ENCODE assay signal across 2 fruit fly cellular contexts in the genomic region with DNA sequence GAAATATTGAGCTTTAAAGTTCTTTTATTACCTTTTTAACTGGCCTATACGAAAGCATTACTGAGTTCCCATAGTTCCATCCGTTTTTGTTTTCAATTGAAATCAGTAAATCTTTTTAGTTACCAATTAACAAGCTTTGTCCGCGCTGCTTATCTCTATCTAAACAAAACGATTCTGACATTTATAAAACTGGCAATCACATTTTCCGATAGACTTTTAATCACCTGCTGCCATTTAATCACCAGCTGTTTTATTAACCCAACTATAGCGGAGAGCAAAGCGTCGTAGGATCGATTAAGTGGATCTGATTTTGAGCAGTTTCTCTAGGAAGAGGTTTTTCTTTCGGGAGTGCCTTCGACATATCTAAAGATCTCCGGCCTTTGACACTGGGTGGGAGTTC.
TF ChIP-seq lines count a peak whose summit lies in the region.

No protein-coding gene starts in this region.

- no peak for TF ChIP-seq CTCF in whole organism, embryonic (GFP tag; optimal IDR thresholded peaks at IDR 0.05; lab: Kevin White, UChicago)

TF ChIP-seq in whole organism, adult, 20 proteins besides CTCF, POLR2A, EP300 and RAD21:
- TF ChIP-seq kay (GFP tag; lab: Kevin White, UChicago; ENCODE audit: borderline replicate concordance) (peak; percentile 32), Hr96 (GFP tag; optimal IDR thresholded peaks at IDR 0.05; lab: Kevin White, UChicago) (no peak)

TF ChIP-seq in whole organism, embryonic, 481 proteins besides CTCF, POLR2A, EP300 and RAD21:
- peak; percentile 92 for TF ChIP-seq exex (tag; optimal IDR thresholded peaks at IDR 0.05; lab: Kevin White, UChicago)
- TF ChIP-seq sug (tag; optimal IDR thresholded peaks at IDR 0.05; lab: Kevin White, UChicago) = peak; percentile 24
- TF ChIP-seq grn (GFP tag; optimal IDR thresholded peaks at IDR 0.05; lab: Kevin White, UChicago) = peak; percentile 40
- peak; percentile 30 for TF ChIP-seq Hey (tag; optimal IDR thresholded peaks at IDR 0.05; lab: Kevin White, UChicago)
- TF ChIP-seq CG7745 (tag; optimal IDR thresholded peaks at IDR 0.05; lab: Kevin White, UChicago) = no peak

Comparison
In these comparisons a context has a peak if more than half of its experiments do, and no peak if none do; other contexts are left out.
1. Of the 1 proteins assayed by ChIP-seq in both whole organism, embryonic and whole organism, adult: peak only in whole organism, embryonic: none; only in whole organism, adult: kay; in both: none; in neither: 0.